Fruit fly (Drosophila melanogaster): ENCODE measurements around the gene scf.

Gene scf

DNA sequence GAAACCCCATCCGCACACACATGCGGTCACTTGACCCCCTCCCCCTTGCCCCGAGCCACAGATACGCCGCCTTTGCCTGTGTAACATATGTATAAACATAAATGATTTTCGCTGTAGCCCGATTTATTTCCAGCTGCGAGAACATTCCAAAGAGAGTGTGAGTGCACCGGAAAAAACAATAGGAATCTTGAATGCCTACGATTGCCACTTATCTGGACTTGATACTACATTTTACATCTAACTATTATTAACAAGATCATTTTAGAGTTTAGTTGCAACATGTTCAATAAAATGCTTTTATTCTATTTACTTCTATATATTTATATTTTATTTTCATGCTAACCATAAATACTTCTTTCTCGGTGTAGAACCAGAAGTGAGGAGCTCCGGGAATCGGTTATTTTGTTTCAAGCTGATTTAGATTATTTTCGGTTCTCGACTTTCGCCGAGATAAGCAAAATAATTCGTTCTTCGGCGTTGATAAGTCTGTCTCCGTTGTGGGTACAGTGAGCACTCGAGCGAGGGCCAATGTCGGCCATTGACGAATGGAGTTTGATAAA lies 1.7 kb downstream of the scf start (continued):
- TF ChIP-seq CG10462 (GFP tag; optimal IDR thresholded peaks at IDR 0.05): peak; percentile 57
- no peak for TF ChIP-seq z (GFP tag; IDR thresholded peaks at IDR 0.05)
- peak; percentile 75 for TF ChIP-seq CG10147 (GFP tag; optimal IDR thresholded peaks at IDR 0.05)
- TF ChIP-seq CG3838 (GFP tag; optimal IDR thresholded peaks at IDR 0.05): peak; percentile 30
- peak; percentile 89 for TF ChIP-seq gsb-n (tag; optimal IDR thresholded peaks at IDR 0.05)
- peak; percentile 62 for TF ChIP-seq CG8359 (GFP tag; optimal IDR thresholded peaks at IDR 0.05; ENCODE audit: borderline replicate concordance)
- peak; percentile 60 for TF ChIP-seq run (tag; optimal IDR thresholded peaks at IDR 0.05)
- no peak for TF ChIP-seq CG16779 (GFP tag; IDR thresholded peaks at IDR 0.05)
- no peak for TF ChIP-seq crc (GFP tag; optimal IDR thresholded peaks at IDR 0.05)
- peak; percentile 43 for TF ChIP-seq CG15514 (GFP tag; optimal IDR thresholded peaks at IDR 0.05)
- no peak for TF ChIP-seq Elba2 (GFP tag; optimal IDR thresholded peaks at IDR 0.05)
- TF ChIP-seq lov (optimal IDR thresholded peaks at IDR 0.05): no peak
- peak; percentile 68; the same call in 2 of the 3 replicates for TF ChIP-seq lov (GFP tag; IDR thresholded peaks at IDR 0.05)
- TF ChIP-seq CG42726 (GFP tag; IDR thresholded peaks at IDR 0.05; ENCODE audit: partially characterized antibody): no peak
- peak; percentile 7 for TF ChIP-seq pho (GFP tag; optimal IDR thresholded peaks at IDR 0.05)
- peak; percentile 48 for TF ChIP-seq CG31388 (GFP tag; optimal IDR thresholded peaks at IDR 0.05)
- TF ChIP-seq oc (tag; optimal IDR thresholded peaks at IDR 0.05): peak; percentile 78
- TF ChIP-seq Fer2 (tag; optimal IDR thresholded peaks at IDR 0.05): peak; percentile 57
- TF ChIP-seq Max (GFP tag; optimal IDR thresholded peaks at IDR 0.05): peak; percentile 80
- TF ChIP-seq CG3726 (GFP tag; IDR thresholded peaks at IDR 0.05): 0 out of 3 replicates have a peak, but pooled peaks have one; percentile 47
- TF ChIP-seq az2 (GFP tag; optimal IDR thresholded peaks at IDR 0.05): peak; percentile 75
- peak; percentile 1 for TF ChIP-seq pfk (GFP tag; optimal IDR thresholded peaks at IDR 0.05)
- TF ChIP-seq stc (GFP tag; IDR thresholded peaks at IDR 0.05): peak; percentile 74
- no peak for TF ChIP-seq CG6791 (GFP tag; IDR thresholded peaks at IDR 0.05; ENCODE audit: partially characterized antibody)
- peak; percentile 68 for TF ChIP-seq CG9437 (GFP tag; optimal IDR thresholded peaks at IDR 0.05)
- peak; percentile 92 for TF ChIP-seq ara (GFP tag; IDR thresholded peaks at IDR 0.05)
- peak; percentile 19 for TF ChIP-seq NC2β (GFP tag; optimal IDR thresholded peaks at IDR 0.05)
- TF ChIP-seq ems (GFP tag; optimal IDR thresholded peaks at IDR 0.05): no peak
- no peak for TF ChIP-seq dimm (GFP tag; IDR thresholded peaks at IDR 0.05)
- peak; percentile 2 for TF ChIP-seq pnt (GFP tag; optimal IDR thresholded peaks at IDR 0.05)
- peak; percentile 72 for TF ChIP-seq CG1233 (GFP tag; optimal IDR thresholded peaks at IDR 0.05)
- peak; percentile 71 for TF ChIP-seq CG14014 (GFP tag; IDR thresholded peaks at IDR 0.05)
- TF ChIP-seq CG11723 (GFP tag; optimal IDR thresholded peaks at IDR 0.05): peak; percentile 65
- TF ChIP-seq eve (GFP tag; optimal IDR thresholded peaks at IDR 0.05): no peak
- TF ChIP-seq schlank (tag; optimal IDR thresholded peaks at IDR 0.05): no peak
- peak; percentile 72 for TF ChIP-seq NfI (GFP tag; optimal IDR thresholded peaks at IDR 0.05)
- peak; percentile 65 for TF ChIP-seq fd64A (GFP tag; optimal IDR thresholded peaks at IDR 0.05)
- peak; percentile 43 for TF ChIP-seq Dip3 (GFP tag; optimal IDR thresholded peaks at IDR 0.05)
- TF ChIP-seq CG15073 (GFP tag; optimal IDR thresholded peaks at IDR 0.05): peak; percentile 44
- peak; percentile 79 for TF ChIP-seq bcd (GFP tag; optimal IDR thresholded peaks at IDR 0.05)
- no peak for TF ChIP-seq yki (optimal IDR thresholded peaks at IDR 0.05)
- TF ChIP-seq MESR4 (GFP tag; optimal IDR thresholded peaks at IDR 0.05): no peak
- TF ChIP-seq chm (GFP tag; IDR thresholded peaks at IDR 0.05): peak; percentile 74; the same call in 1 of the 2 replicates
- no peak for TF ChIP-seq repo (GFP tag; optimal IDR thresholded peaks at IDR 0.05)
- TF ChIP-seq CG14667 (GFP tag; IDR thresholded peaks at IDR 0.05): peak; percentile 74
- peak; percentile 80 for TF ChIP-seq Six4 (GFP tag; optimal IDR thresholded peaks at IDR 0.05)
- TF ChIP-seq Hand (GFP tag; optimal IDR thresholded peaks at IDR 0.05): peak; percentile 66
- TF ChIP-seq CG11093 (GFP tag; IDR thresholded peaks at IDR 0.05): peak; percentile 55; the same call in 2 of the 3 replicates
- peak; percentile 94 for TF ChIP-seq CG18262 (tag; optimal IDR thresholded peaks at IDR 0.05)
- TF ChIP-seq CG3163 (GFP tag; optimal IDR thresholded peaks at IDR 0.05): no peak
- peak; percentile 90 for TF ChIP-seq nmo (GFP tag; optimal IDR thresholded peaks at IDR 0.05)
